Fruit fly (Drosophila melanogaster): Measurements from ENCODE around the gene Alp12.

Gene Alp12

dm6 chr2L:19398317-19399234, 25.3 kb upstream of the Alp12 start, which contains the start of gene CG17544 (continued):
- TF ChIP-seq Dp (GFP tag; optimal IDR thresholded peaks at IDR 0.05) (no peak), Poxn (GFP tag; IDR thresholded peaks at IDR 0.05) (0 out of 2 replicates have a peak, but pooled peaks have one; percentile 51), CG12071 (GFP tag; optimal IDR thresholded peaks at IDR 0.05) (peak; percentile 35), esg (GFP tag; conservative IDR thresholded peaks at IDR 0.05) (peak; percentile 40), CG7928 (GFP tag; optimal IDR thresholded peaks at IDR 0.05) (no peak), CG17829 (tag; optimal IDR thresholded peaks at IDR 0.05) (peak; percentile 82), Ptx1 (GFP tag; IDR thresholded peaks at IDR 0.05) (peak; percentile 67), CG5180 (GFP tag; optimal IDR thresholded peaks at IDR 0.05) (peak; percentile 30), lov (optimal IDR thresholded peaks at IDR 0.05) (no peak), lov (GFP tag; IDR thresholded peaks at IDR 0.05) (no peak), CG10209 (GFP tag; optimal IDR thresholded peaks at IDR 0.05) (peak; percentile 86), fd64A (GFP tag; optimal IDR thresholded peaks at IDR 0.05) (peak; percentile 21), Taf1 (GFP tag; IDR thresholded peaks at IDR 0.05) (peak; percentile 9; the same call in 1 of the 2 replicates), CG8765 (GFP tag; IDR thresholded peaks at IDR 0.05) (peak; percentile 37; the same call in 1 of the 2 replicates), Bteb2 (GFP tag; optimal IDR thresholded peaks at IDR 0.05) (no peak), Dip2 (GFP tag; IDR thresholded peaks at IDR 0.05) (no peak), tup (GFP tag; optimal IDR thresholded peaks at IDR 0.05) (no peak), Hand (GFP tag; optimal IDR thresholded peaks at IDR 0.05) (peak; percentile 88), sna (GFP tag; IDR thresholded peaks at IDR 0.05; ENCODE audit: partially characterized antibody) (no peak), CG6765 (GFP tag; optimal IDR thresholded peaks at IDR 0.05) (peak; percentile 82), yki (optimal IDR thresholded peaks at IDR 0.05) (no peak), CoRest (tag; optimal IDR thresholded peaks at IDR 0.05) (peak; percentile 90), onecut (GFP tag; IDR thresholded peaks at IDR 0.05) (peak; percentile 92), CG4707 (GFP tag; optimal IDR thresholded peaks at IDR 0.05) (no peak), da (GFP tag; optimal IDR thresholded peaks at IDR 0.05) (no peak), zen (tag; optimal IDR thresholded peaks at IDR 0.05) (peak; percentile 62), CG18476 (GFP tag; optimal IDR thresholded peaks at IDR 0.05) (no peak), rib (GFP tag; IDR thresholded peaks at IDR 0.05) (peak; percentile 66; the same call in 1 of the 2 replicates), NC2β (GFP tag; optimal IDR thresholded peaks at IDR 0.05) (no peak), CG6175 (GFP tag; IDR thresholded peaks at IDR 0.05) (peak; percentile 49; the same call in 1 of the 3 replicates), ac (GFP tag; optimal IDR thresholded peaks at IDR 0.05) (peak; percentile 9), ro (GFP tag; IDR thresholded peaks at IDR 0.05) (no peak), dm (GFP tag; optimal IDR thresholded peaks at IDR 0.05) (no peak), inv (GFP tag; IDR thresholded peaks at IDR 0.05; ENCODE audit: partially characterized antibody) (no peak), CG33557 (GFP tag; optimal IDR thresholded peaks at IDR 0.05) (peak; percentile 83), salm (tag; optimal IDR thresholded peaks at IDR 0.05) (peak; percentile 28), ci (GFP tag; IDR thresholded peaks at IDR 0.05) (peak; percentile 55), CG13287 (GFP tag; IDR thresholded peaks at IDR 0.05; ENCODE audit: partially characterized antibody) (peak; percentile 49; the same call in 1 of the 2 replicates), CG12104 (GFP tag; optimal IDR thresholded peaks at IDR 0.05) (peak; percentile 52), gem (tag; optimal IDR thresholded peaks at IDR 0.05) (peak; percentile 90), CG13775 (GFP tag; optimal IDR thresholded peaks at IDR 0.05) (peak; percentile 89), CG14667 (GFP tag; IDR thresholded peaks at IDR 0.05) (peak; percentile 33; the same call in 1 of the 2 replicates), Asciz (GFP tag; optimal IDR thresholded peaks at IDR 0.05) (peak; percentile 64), D (optimal IDR thresholded peaks at IDR 0.05) (no peak), D (GFP tag; optimal IDR thresholded peaks at IDR 0.05) (peak; percentile 83), CG5953 (GFP tag; IDR thresholded peaks at IDR 0.05) (no peak; the same call in 1 of the 2 replicates), B-H2 (GFP tag; optimal IDR thresholded peaks at IDR 0.05) (peak; percentile 52), sisA (GFP tag; IDR thresholded peaks at IDR 0.05) (peak; percentile 51), ham (GFP tag; IDR thresholded peaks at IDR 0.05) (no peak)

Measured in whole organism, embryonic.